Worm (Caenorhabditis elegans) whole organism, early embryonic: Measurements from ENCODE around the gene C34B4.3.

ENCODE experiments used
- ama-1 ChIP-seq: fragments of 150-350 bp; optimal IDR thresholded peaks from 2 replicates; lab custom pipeline; 2014
- hmg-4 ChIP-seq: fragments of 200-800 bp; sonication (Bioruptor generic); optimal IDR thresholded peaks from 2 replicates; lab custom pipeline; 2018; ENCODE audit warnings: mild to moderate bottlenecking, missing genetic modification characterization, missing compliant biosample characterization
- sea-1 ChIP-seq: fragments of 200-800 bp; sonication (Bioruptor generic); conservative IDR thresholded peaks from 2 replicates; pipeline ENCODE4 v1.3.6; 2022; ENCODE audit warnings: missing genetic modification characterization, missing compliant biosample characterization

DNA sequence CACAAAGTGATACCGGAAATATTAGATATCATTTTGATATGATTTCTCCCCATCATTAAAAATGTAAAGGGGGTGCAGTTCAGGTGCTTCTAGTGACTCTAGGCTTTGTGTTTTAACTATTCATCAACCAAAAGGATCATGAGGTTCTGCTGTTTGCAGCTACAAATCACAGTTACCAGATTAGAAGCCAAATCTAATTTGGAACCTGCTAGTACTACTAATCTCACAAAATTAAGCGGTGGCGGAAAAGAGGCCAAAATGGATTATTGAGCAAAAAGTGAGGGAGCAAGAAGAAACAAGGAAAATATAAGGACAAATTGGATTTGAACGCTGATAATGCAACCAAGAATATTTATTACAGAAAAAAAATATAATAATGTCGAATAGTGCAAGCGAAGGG is 3.2 kb upstream of the C34B4.3 start:
- no peak for TF ChIP-seq ama-1 (lab: Kevin White, UChicago)
- TF ChIP-seq hmg-4 (GFP tag; lab: Kevin White, UChicago): no peak
- TF ChIP-seq sea-1 (GFP tag; lab: Robert Waterston, UW): no peak
